Worm (Caenorhabditis elegans) whole organism, mixed stage, embryonic: Measurements from ENCODE around the gene Y37D8A.2.

Source experiments
- M03D4.4 ChIP-seq: sonication (generic microtip); optimal IDR thresholded peaks from 2 replicates; lab custom pipeline; 2017; ENCODE audit warnings: mild to moderate bottlenecking, missing genetic modification characterization, missing compliant biosample characterization
- bed-3 ChIP-seq: fragments of 200-800 bp; sonication (Bioruptor generic); optimal IDR thresholded peaks from 3 replicates; lab custom pipeline; 2018; ENCODE audit warnings: mild to moderate bottlenecking, missing genetic modification characterization, moderate library complexity, missing compliant biosample characterization
- blmp-1 ChIP-seq: fragments of 150-350 bp; optimal IDR thresholded peaks from 2 replicates; lab custom pipeline; 2014; ENCODE audit warnings: missing biosample characterization, missing genetic modification characterization
- ceh-39 ChIP-seq: fragments of 150-350 bp; optimal IDR thresholded peaks from 2 replicates; lab custom pipeline; 2014; ENCODE audit warnings: missing biosample characterization, missing genetic modification characterization
- ceh-43 ChIP-seq: fragments of 200-800 bp; sonication (Bioruptor generic); optimal IDR thresholded peaks from 2 replicates; lab custom pipeline; 2018; ENCODE audit warnings: mild to moderate bottlenecking, missing genetic modification characterization, moderate library complexity, missing compliant biosample characterization
- ceh-83 ChIP-seq: fragments of 200-800 bp; sonication (Bioruptor generic); optimal IDR thresholded peaks from 2 replicates; lab custom pipeline; 2018; ENCODE audit warnings: mild to moderate bottlenecking, missing genetic modification characterization, missing compliant biosample characterization
- ces-1 ChIP-seq: fragments of 150-350 bp; optimal IDR thresholded peaks from 2 replicates; lab custom pipeline; 2014; ENCODE audit warnings: missing biosample characterization, missing genetic modification reagents, missing genetic modification characterization
- elt-1 ChIP-seq: sonication (generic microtip); optimal IDR thresholded peaks from 2 replicates; lab custom pipeline; 2017; ENCODE audit warnings: missing genetic modification characterization, mild to moderate bottlenecking, missing compliant biosample characterization, antibody characterized with exemption, moderate library complexity, borderline replicate concordance; ENCODE audit not compliant: insufficient read depth
- flh-1 ChIP-seq: fragments of 200-800 bp; sonication (Bioruptor generic); optimal IDR thresholded peaks from 2 replicates; lab custom pipeline; 2018; ENCODE audit warnings: mild to moderate bottlenecking, missing genetic modification characterization, moderate library complexity, missing compliant biosample characterization
- ham-2 ChIP-seq: fragments of 200-800 bp; sonication (Bioruptor generic); optimal IDR thresholded peaks from 2 replicates; lab custom pipeline; 2018; ENCODE audit warnings: mild to moderate bottlenecking, missing genetic modification characterization, missing compliant biosample characterization
- hlh-1 ChIP-seq: fragments of 150-350 bp; optimal IDR thresholded peaks from 2 replicates; lab custom pipeline; 2014; ENCODE audit warnings: missing biosample characterization, missing genetic modification reagents, missing genetic modification characterization
- lin-13 ChIP-seq: fragments of 150-350 bp; optimal IDR thresholded peaks from 2 replicates; lab custom pipeline; 2014; ENCODE audit warnings: missing biosample characterization, missing genetic modification characterization
- lin-32 ChIP-seq: fragments of 200-800 bp; sonication (Bioruptor generic); optimal IDR thresholded peaks from 2 replicates; lab custom pipeline; 2018; ENCODE audit warnings: mild to moderate bottlenecking, missing genetic modification characterization, missing compliant biosample characterization
- lsy-2 ChIP-seq: fragments of 150-350 bp; optimal IDR thresholded peaks from 2 replicates; lab custom pipeline; 2014; ENCODE audit warnings: missing biosample characterization, missing genetic modification characterization
- mab-5 ChIP-seq: fragments of 150-350 bp; optimal IDR thresholded peaks from 2 replicates; lab custom pipeline; 2014; ENCODE audit warnings: missing biosample characterization, missing genetic modification characterization
- mls-2 ChIP-seq: sonication (generic microtip); optimal IDR thresholded peaks from 2 replicates; lab custom pipeline; 2016; ENCODE audit warnings: mild to moderate bottlenecking, missing genetic modification characterization, moderate library complexity, missing compliant biosample characterization
- nhr-12 ChIP-seq: fragments of 150-350 bp; optimal IDR thresholded peaks from 2 replicates; lab custom pipeline; 2014; ENCODE audit warnings: missing biosample characterization, missing genetic modification characterization
- nhr-2 ChIP-seq: fragments of 150-350 bp; optimal IDR thresholded peaks from 2 replicates; lab custom pipeline; 2014; ENCODE audit warnings: missing biosample characterization, missing genetic modification characterization
- nhr-28 ChIP-seq: fragments of 150-350 bp; optimal IDR thresholded peaks from 2 replicates; lab custom pipeline; 2014; ENCODE audit warnings: missing biosample characterization, missing genetic modification characterization
- nhr-76 ChIP-seq: sonication (generic microtip); optimal IDR thresholded peaks from 2 replicates; lab custom pipeline; 2017; ENCODE audit warnings: missing biosample characterization, missing genetic modification characterization
- snpc-4 ChIP-seq: fragments of 150-350 bp; optimal IDR thresholded peaks from 2 replicates; lab custom pipeline; 2014; ENCODE audit warnings: missing biosample characterization, missing genetic modification characterization
- sptf-1 ChIP-seq: sonication (generic microtip); optimal IDR thresholded peaks from 2 replicates; lab custom pipeline; 2017; ENCODE audit warnings: mild to moderate bottlenecking, missing genetic modification characterization, moderate library complexity, missing compliant biosample characterization
- zip-8 ChIP-seq: fragments of 150-350 bp; optimal IDR thresholded peaks from 2 replicates; lab custom pipeline; 2014; ENCODE audit warnings: missing biosample characterization, missing genetic modification characterization
- ztf-11 ChIP-seq: fragments of 150-350 bp; optimal IDR thresholded peaks from 2 replicates; lab custom pipeline; 2014; ENCODE audit warnings: missing biosample characterization, missing genetic modification characterization

Gene Y37D8A.2

ce11 chrIII:12819909-12820308 is at the start of gene Y37D8A.2, which contains the start of gene Y37D8A.25:
Y37D8A.2 (plus strand) TSS chrIII:12820193.
Y37D8A.25 (minus strand) TSS chrIII:12820253.
- TF ChIP-seq hlh-1 (tag; lab: Kevin White, UChicago) (peak; percentile 81), ceh-43 (GFP tag; lab: Kevin White, UChicago) (no peak), ztf-11 (tag; lab: Kevin White, UChicago) (no peak), lin-32 (GFP tag; lab: Kevin White, UChicago) (no peak), lsy-2 (no peak)

ce11 chrIII:12773753-12774152 is 46.2 kb upstream of the Y37D8A.2 start:
- TF ChIP-seq mab-5 (no peak), lsy-2 (no peak), lin-13 (tag; lab: Kevin White, UChicago) (no peak), ceh-39 (no peak)

ce11 chrIII:12779676-12780337 is 40.2 kb upstream of the Y37D8A.2 start, which contains the start of gene gab-1:
gab-1 (minus strand) TSS chrIII:12779726.
- TF ChIP-seq zip-8 (tag; lab: Kevin White, UChicago) (no peak), lin-32 (GFP tag; lab: Kevin White, UChicago) (no peak), snpc-4 (tag; lab: Kevin White, UChicago) (no peak), blmp-1 (tag; lab: Kevin White, UChicago) (no peak), ceh-83 (GFP tag; lab: Kevin White, UChicago) (peak; percentile 5), sptf-1 (tag; lab: Kevin White, UChicago) (peak; percentile 24), ham-2 (no peak)

- TF ChIP-seq ces-1 (GFP tag; lab: Kevin White, UChicago) (peak; percentile 55), nhr-28 (tag; lab: Kevin White, UChicago) (no peak)
- TF ChIP-seq, all 35 proteins: peak for 1
These were observed 36.1 kb upstream of the Y37D8A.2 start for ce11 chrIII:12783878-12784277.

ce11 chrIII:12784854-12785253 is 35.1 kb upstream of the Y37D8A.2 start, which contains the start of gene lgc-37:
lgc-37 (plus strand) TSS chrIII:12785154.
- TF ChIP-seq lsy-2 (no peak), nhr-28 (tag; lab: Kevin White, UChicago) (no peak), lin-13 (tag; lab: Kevin White, UChicago) (no peak), ceh-39 (no peak)
- TF ChIP-seq, all 35 proteins: peak for 0

ce11 chrIII:12785427-12785826 is 34.6 kb upstream of the Y37D8A.2 start:
- no peak for TF ChIP-seq mls-2 (tag; lab: Kevin White, UChicago)
- no peak for TF ChIP-seq nhr-2 (tag; lab: Kevin White, UChicago)
- no peak for TF ChIP-seq ceh-43 (GFP tag; lab: Kevin White, UChicago)
- TF ChIP-seq bed-3 (GFP tag; lab: Kevin White, UChicago), result no peak

- no peak for TF ChIP-seq flh-1
- TF ChIP-seq nhr-12, result no peak
- no peak for TF ChIP-seq elt-1 (tag; lab: Kevin White, UChicago)
- TF ChIP-seq lsy-2, result no peak
These were observed 31.8 kb upstream of the Y37D8A.2 start for ce11 chrIII:12788239-12788638.

ce11 chrIII:12789420-12789819 is 30.6 kb upstream of the Y37D8A.2 start, which contains the start of gene BE10.1:
BE10.1 (minus strand) TSS chrIII:12789520.
- no peak for TF ChIP-seq ceh-83 (GFP tag; lab: Kevin White, UChicago)
- no peak for TF ChIP-seq M03D4.4 (tag; lab: Kevin White, UChicago)
- no peak for TF ChIP-seq sptf-1 (tag; lab: Kevin White, UChicago)
- no peak for TF ChIP-seq elt-1 (tag; lab: Kevin White, UChicago)
- no peak for TF ChIP-seq lsy-2
- no peak for TF ChIP-seq nhr-76 (tag; lab: Kevin White, UChicago)
